Fruit fly (Drosophila melanogaster) whole organism, embryonic: ENCODE measurements around the gene CG7912.

Source experiments
- CG10321 ChIP-seq: fragments of 200-800 bp; sonication (Bioruptor generic); IDR thresholded peaks from 2 replicates; pipeline ENCODE4 v1.3.6; 2022; ENCODE audit warnings: missing biosample characterization, missing genetic modification characterization
- CG10366 ChIP-seq: fragments of 200-800 bp; sonication (Bioruptor generic); IDR thresholded peaks from 2 replicates; pipeline ENCODE4 v1.3.6; 2022; ENCODE audit warnings: missing biosample characterization, missing genetic modification characterization
- CG10431 ChIP-seq: fragments of 200-800 bp; sonication (Bioruptor generic); optimal IDR thresholded peaks from 3 replicates; lab custom pipeline; 2018; ENCODE audit warnings: missing biosample characterization, mild to moderate bottlenecking, missing genetic modification characterization
- CG10959 ChIP-seq: fragments of 200-800 bp; sonication (Bioruptor generic); IDR thresholded peaks from 2 replicates; pipeline ENCODE4 v1.3.6; 2022; ENCODE audit warnings: missing biosample characterization, missing genetic modification characterization
- CG11723 ChIP-seq: fragments of 200-800 bp; sonication (Bioruptor generic); optimal IDR thresholded peaks from 2 replicates; lab custom pipeline; 2017; ENCODE audit warnings: missing biosample characterization, mild to moderate bottlenecking, missing genetic modification characterization
- CG12391 ChIP-seq: fragments of 200-800 bp; sonication (Bioruptor generic); optimal IDR thresholded peaks from 3 replicates; lab custom pipeline; 2018; ENCODE audit warnings: missing biosample characterization, mild to moderate bottlenecking, missing genetic modification characterization, moderate library complexity
- CG14860 ChIP-seq: fragments of 200-800 bp; sonication (Bioruptor generic); IDR thresholded peaks from 3 replicates; pipeline ENCODE4 v1.3.6; 2022; ENCODE audit warnings: missing biosample characterization, missing genetic modification characterization; ENCODE audit not compliant: partially characterized antibody
- CG1647 ChIP-seq: fragments of 200-800 bp; sonication (Bioruptor generic); optimal IDR thresholded peaks from 3 replicates; lab custom pipeline; 2016; ENCODE audit warnings: missing biosample characterization, missing genetic modification characterization
- CG17385 ChIP-seq: fragments of 200-800 bp; sonication (Bioruptor generic); optimal IDR thresholded peaks from 3 replicates; lab custom pipeline; 2018; ENCODE audit warnings: missing biosample characterization, mild to moderate bottlenecking, missing genetic modification characterization
- CG1832 ChIP-seq: fragments of 200-800 bp; sonication (Bioruptor generic); optimal IDR thresholded peaks from 2 replicates; lab custom pipeline; 2017; ENCODE audit warnings: missing biosample characterization, mild to moderate bottlenecking, missing genetic modification characterization, inconsistent platforms
- CG31224 ChIP-seq: fragments of 200-800 bp; sonication (Bioruptor generic); IDR thresholded peaks from 2 replicates; pipeline ENCODE4 v1.3.6; 2022; ENCODE audit warnings: missing biosample characterization, missing genetic modification characterization
- CG34376 ChIP-seq: fragments of 200-800 bp; sonication (Bioruptor generic); optimal IDR thresholded peaks from 2 replicates; lab custom pipeline; 2018; ENCODE audit warnings: missing biosample characterization, mild to moderate bottlenecking, missing genetic modification characterization
- CG43689 ChIP-seq: fragments of 200-800 bp; sonication (Bioruptor generic); IDR thresholded peaks from 2 replicates; pipeline ENCODE4 v1.3.6; 2022; ENCODE audit warnings: missing biosample characterization, missing genetic modification characterization
- CG4424 ChIP-seq: fragments of 200-800 bp; sonication (Bioruptor generic); optimal IDR thresholded peaks from 3 replicates; lab custom pipeline; 2016; ENCODE audit warnings: missing biosample characterization, missing genetic modification characterization
- CG7963 ChIP-seq: fragments of 200-800 bp; sonication (Bioruptor generic); IDR thresholded peaks from 3 replicates; pipeline ENCODE4 v1.3.6; 2022; ENCODE audit warnings: missing biosample characterization, missing genetic modification characterization; ENCODE audit not compliant: partially characterized antibody
- CG8359 ChIP-seq: fragments of 200-800 bp; sonication (Bioruptor generic); optimal IDR thresholded peaks from 2 replicates; lab custom pipeline; 2017; ENCODE audit warnings: missing biosample characterization, mild to moderate bottlenecking, missing genetic modification characterization, borderline replicate concordance
- CG9609 ChIP-seq: fragments of 200-800 bp; sonication (Bioruptor generic); optimal IDR thresholded peaks from 3 replicates; lab custom pipeline; 2016; ENCODE audit warnings: missing biosample characterization, missing genetic modification characterization
- CG9876 ChIP-seq: fragments of 200-800 bp; sonication (Bioruptor generic); optimal IDR thresholded peaks from 2 replicates; lab custom pipeline; 2016; ENCODE audit warnings: missing biosample characterization, missing genetic modification characterization
- CHES-1-like ChIP-seq: fragments of 200-800 bp; sonication (Bioruptor generic); optimal IDR thresholded peaks from 2 replicates; lab custom pipeline; 2016; ENCODE audit warnings: missing biosample characterization, missing genetic modification characterization
- Dip3 ChIP-seq: fragments of 200-800 bp; sonication (Bioruptor generic); optimal IDR thresholded peaks from 3 replicates; lab custom pipeline; 2016; ENCODE audit warnings: missing biosample characterization, missing genetic modification characterization
- Dp ChIP-seq: fragments of 200-800 bp; sonication (Bioruptor generic); optimal IDR thresholded peaks from 2 replicates; lab custom pipeline; 2018; ENCODE audit warnings: missing biosample characterization, mild to moderate bottlenecking, missing genetic modification characterization, moderate library complexity
- E2f1 ChIP-seq: fragments of 200-800 bp; sonication (Bioruptor generic); IDR thresholded peaks from 2 replicates; pipeline ENCODE4 v1.3.6; 2022; ENCODE audit warnings: missing biosample characterization, missing genetic modification characterization
- E2f2 ChIP-seq: fragments of 200-800 bp; sonication (Bioruptor generic); IDR thresholded peaks from 2 replicates; pipeline ENCODE4 v1.3.6; 2022; ENCODE audit warnings: missing biosample characterization, missing genetic modification characterization
- Gug ChIP-seq: fragments of 200-800 bp; sonication (Bioruptor generic); IDR thresholded peaks from 4 replicates; pipeline ENCODE4 v1.3.6; 2022; ENCODE audit warnings: missing biosample characterization, missing genetic modification characterization
- Hr78 ChIP-seq, 2 experiments: fragments of 200-800 bp in 1 of 2; fragments of >200 bp in 1 of 2; sonication (Bioruptor generic) in 1 of 2; optimal IDR thresholded peaks; 2 replicates each; lab custom pipeline; 2017 to 2019; ENCODE audit warnings: missing biosample characterization in 2 of 2, missing genetic modification characterization in 2 of 2, mild to moderate bottlenecking in 1 of 2, moderate library complexity in 1 of 2
- Hsf ChIP-seq: fragments of 200-800 bp; sonication (Bioruptor generic); optimal IDR thresholded peaks from 3 replicates; lab custom pipeline; 2016; ENCODE audit warnings: missing biosample characterization, missing genetic modification characterization
- MBD-R2 ChIP-seq: fragments of 200-800 bp; sonication (Bioruptor generic); IDR thresholded peaks from 2 replicates; pipeline ENCODE4 v1.3.6; 2022; ENCODE audit warnings: missing biosample characterization, missing genetic modification characterization
- MESR4 ChIP-seq: fragments of 200-800 bp; sonication (Bioruptor generic); optimal IDR thresholded peaks from 2 replicates; lab custom pipeline; 2018; ENCODE audit warnings: missing biosample characterization, mild to moderate bottlenecking, missing genetic modification characterization, moderate library complexity
- Meics ChIP-seq: fragments of 200-800 bp; sonication (Bioruptor generic); optimal IDR thresholded peaks from 2 replicates; lab custom pipeline; 2017; ENCODE audit warnings: missing biosample characterization, mild to moderate bottlenecking, missing genetic modification characterization
- NC2β ChIP-seq: fragments of 200-800 bp; sonication (Bioruptor generic); optimal IDR thresholded peaks from 2 replicates; lab custom pipeline; 2016; ENCODE audit warnings: missing biosample characterization, missing genetic modification characterization
- NfI ChIP-seq: fragments of 200-800 bp; sonication (Bioruptor generic); optimal IDR thresholded peaks from 3 replicates; lab custom pipeline; 2018; ENCODE audit warnings: missing biosample characterization, mild to moderate bottlenecking, missing genetic modification characterization, moderate library complexity
- Oaz ChIP-seq: fragments of 200-800 bp; sonication (Bioruptor generic); IDR thresholded peaks from 2 replicates; pipeline ENCODE4 v1.3.6; 2022; ENCODE audit warnings: missing biosample characterization, missing genetic modification characterization
- Opbp ChIP-seq: fragments of 200-800 bp; sonication (Bioruptor generic); IDR thresholded peaks from 3 replicates; pipeline ENCODE4 v1.3.6; 2022; ENCODE audit warnings: missing biosample characterization, missing genetic modification characterization; ENCODE audit not compliant: partially characterized antibody
- Pdp1 ChIP-seq, 2 experiments: fragments of 200-800 bp; sonication (Bioruptor generic); optimal IDR thresholded peaks; 3 replicates each; lab custom pipeline; 2016; ENCODE audit warnings: missing biosample characterization in 2 of 2, missing genetic modification characterization in 2 of 2, mild to moderate bottlenecking in 1 of 2, moderate library complexity in 1 of 2
- Rfx ChIP-seq: fragments of 200-800 bp; sonication (Bioruptor generic); IDR thresholded peaks from 2 replicates; pipeline ENCODE4 v1.3.6; 2022; ENCODE audit warnings: missing biosample characterization, missing genetic modification characterization
- Sry-β ChIP-seq: fragments of 200-800 bp; sonication (Bioruptor generic); optimal IDR thresholded peaks from 2 replicates; lab custom pipeline; 2018; ENCODE audit warnings: missing biosample characterization, mild to moderate bottlenecking, missing genetic modification characterization, moderate library complexity
- TFAM ChIP-seq: fragments of 200-800 bp; sonication (Bioruptor generic); optimal IDR thresholded peaks from 2 replicates; lab custom pipeline; 2017; ENCODE audit warnings: missing biosample characterization, missing genetic modification characterization, inconsistent platforms
- YL-1 ChIP-seq: fragments of 200-800 bp; sonication (Bioruptor generic); optimal IDR thresholded peaks from 3 replicates; lab custom pipeline; 2017; ENCODE audit warnings: missing biosample characterization, mild to moderate bottlenecking, missing genetic modification characterization
- btn ChIP-seq: fragments of 200-800 bp; sonication (Bioruptor generic); optimal IDR thresholded peaks from 2 replicates; lab custom pipeline; 2016; ENCODE audit warnings: missing biosample characterization, missing genetic modification characterization
- ci ChIP-seq: fragments of 200-800 bp; sonication (Bioruptor generic); IDR thresholded peaks from 3 replicates; pipeline ENCODE4 v1.3.6; 2022; ENCODE audit warnings: missing biosample characterization, missing genetic modification characterization
- corto ChIP-seq: fragments of 200-800 bp; sonication (Bioruptor generic); optimal IDR thresholded peaks from 2 replicates; lab custom pipeline; 2016; ENCODE audit warnings: missing biosample characterization, mild to moderate bottlenecking, missing genetic modification characterization, moderate library complexity
- gsb-n ChIP-seq: fragments of 200-800 bp; sonication (Bioruptor generic); optimal IDR thresholded peaks from 3 replicates; lab custom pipeline; 2018; ENCODE audit warnings: missing biosample characterization, mild to moderate bottlenecking, missing genetic modification characterization
- ham ChIP-seq: fragments of 200-800 bp; sonication (Bioruptor generic); IDR thresholded peaks from 2 replicates; pipeline ENCODE4 v1.3.6; 2022; ENCODE audit warnings: missing biosample characterization, missing genetic modification characterization
- jumu ChIP-seq: fragments of 200-800 bp; sonication (Bioruptor generic); optimal IDR thresholded peaks from 3 replicates; lab custom pipeline; 2016; ENCODE audit warnings: missing biosample characterization, missing genetic modification characterization
- mam ChIP-seq: fragments of 200-800 bp; sonication (Bioruptor generic); optimal IDR thresholded peaks from 3 replicates; lab custom pipeline; 2016; ENCODE audit warnings: missing biosample characterization, missing genetic modification characterization
- nerfin-1 ChIP-seq: fragments of 200-800 bp; sonication (Bioruptor generic); optimal IDR thresholded peaks from 3 replicates; lab custom pipeline; 2019; ENCODE audit warnings: missing biosample characterization, mild to moderate bottlenecking, missing genetic modification characterization, moderate library complexity
- sima ChIP-seq: fragments of 200-800 bp; sonication (Bioruptor generic); optimal IDR thresholded peaks from 2 replicates; lab custom pipeline; 2016; ENCODE audit warnings: missing biosample characterization, missing genetic modification characterization
- tio ChIP-seq: fragments of 200-800 bp; sonication (Bioruptor generic); optimal IDR thresholded peaks from 2 replicates; lab custom pipeline; 2017; ENCODE audit warnings: missing biosample characterization, missing genetic modification characterization, inconsistent platforms
- unpg ChIP-seq: fragments of 200-800 bp; sonication (Bioruptor generic); optimal IDR thresholded peaks from 3 replicates; lab custom pipeline; 2018; ENCODE audit warnings: missing biosample characterization, mild to moderate bottlenecking, missing genetic modification characterization, moderate library complexity
- zfh2 ChIP-seq: fragments of 200-800 bp; sonication (Bioruptor generic); optimal IDR thresholded peaks from 2 replicates; lab custom pipeline; 2016; ENCODE audit warnings: missing biosample characterization, missing genetic modification characterization

Gene CG7912

DNA sequence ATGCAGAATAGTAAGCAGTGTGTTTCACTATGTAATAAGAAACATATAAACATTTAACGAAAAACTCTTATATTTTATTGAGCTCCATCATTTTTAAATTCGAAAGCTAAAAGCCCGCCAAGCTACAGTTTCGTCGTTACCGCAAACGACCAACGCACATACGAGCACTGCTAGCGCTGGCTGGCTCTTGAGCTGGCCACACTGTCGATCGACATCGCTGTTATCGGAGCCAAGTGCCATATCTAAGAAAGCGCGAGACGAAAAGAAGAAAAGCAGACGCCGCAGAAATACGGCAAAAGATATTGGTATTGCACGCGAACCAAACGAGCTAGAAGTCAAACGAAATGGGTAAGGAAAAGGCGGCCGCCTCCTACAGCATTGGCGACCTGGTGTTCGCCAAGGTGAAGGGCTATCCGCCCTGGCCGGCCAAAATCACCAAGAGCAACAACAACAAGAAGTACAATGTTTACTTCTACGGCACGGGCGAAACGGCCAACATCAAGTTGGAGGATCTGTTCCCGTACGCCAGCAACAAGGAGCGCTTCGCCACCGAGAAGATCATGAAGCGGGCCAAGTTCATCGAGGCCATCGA is 43.6 kb upstream of the CG7912 start, which contains the start of gene Jasper (continued):
- TF ChIP-seq CG43689 (no peak), Oaz (GFP tag; lab: Robert Waterston, UW) (no peak), CHES-1-like (GFP tag; lab: Kevin White, UChicago) (peak; percentile 79), zfh2 (GFP tag; lab: Kevin White, UChicago) (peak; percentile 14), YL-1 (GFP tag; lab: Kevin White, UChicago) (peak; percentile 71), corto (GFP tag; lab: Kevin White, UChicago) (no peak), CG10321 (GFP tag; lab: Robert Waterston, UW) (no peak), E2f2 (GFP tag; lab: Robert Waterston, UW) (peak; percentile 100), CG7963 (GFP tag; lab: Robert Waterston, UW) (no peak), Dip3 (GFP tag; lab: Kevin White, UChicago) (no peak), jumu (GFP tag; lab: Kevin White, UChicago) (peak; percentile 41), TFAM (GFP tag; lab: Kevin White, UChicago) (no peak), ci (0 out of 3 replicates have a peak, but pooled peaks have one; percentile 13), btn (no peak), CG10959 (no peak), sima (GFP tag; lab: Kevin White, UChicago) (no peak), tio (GFP tag; lab: Kevin White, UChicago) (no peak), CG9609 (GFP tag; lab: Kevin White, UChicago) (no peak), CG31224 (GFP tag; lab: Robert Waterston, UW) (no peak), MBD-R2 (GFP tag; lab: Robert Waterston, UW) (peak; percentile 90), CG11723 (GFP tag; lab: Kevin White, UChicago) (no peak), unpg (GFP tag; lab: Kevin White, UChicago) (no peak), Dp (GFP tag; lab: Kevin White, UChicago) (peak; percentile 100), CG17385 (GFP tag; lab: Kevin White, UChicago) (peak; percentile 52), CG10366 (no peak), CG4424 (GFP tag; lab: Kevin White, UChicago) (no peak), CG1647 (GFP tag; lab: Kevin White, UChicago) (peak; percentile 24), Opbp (GFP tag; lab: Robert Waterston, UW) (peak; percentile 68; the same call in 2 of the 3 replicates), NC2β (GFP tag; lab: Kevin White, UChicago) (no peak), CG12391 (tag; lab: Kevin White, UChicago) (peak; percentile 7), CG1832 (no peak), mam (GFP tag; lab: Kevin White, UChicago) (no peak), Rfx (GFP tag; lab: Robert Waterston, UW) (peak; percentile 55), CG34376 (GFP tag; lab: Kevin White, UChicago) (no peak), CG9876 (GFP tag; lab: Kevin White, UChicago) (no peak), nerfin-1 (tag; lab: Kevin White, UChicago) (peak; percentile 29), Sry-β (peak; percentile 62), MESR4 (GFP tag; lab: Kevin White, UChicago) (peak; percentile 83), Pdp1 (GFP tag; optimal IDR thresholded peaks at IDR 0.05; lab: Kevin White, UChicago) (peak in 1 of 2 experiments; percentile 86), Gug (GFP tag; lab: Robert Waterston, UW) (no peak), NfI (peak; percentile 10), CG8359 (GFP tag; lab: Kevin White, UChicago) (no peak), ham (GFP tag; lab: Robert Waterston, UW) (no peak), gsb-n (tag; lab: Kevin White, UChicago) (no peak), Meics (GFP tag; lab: Kevin White, UChicago) (no peak), Hsf (peak; percentile 31), CG10431 (GFP tag; lab: Kevin White, UChicago) (no peak), E2f1 (GFP tag; lab: Robert Waterston, UW) (no peak), CG14860 (GFP tag; lab: Robert Waterston, UW) (no peak), Hr78 (GFP tag; optimal IDR thresholded peaks at IDR 0.05; lab: Kevin White, UChicago) (no peak)
